Fruit fly (Drosophila melanogaster) Kc167 (cell line): ENCODE results near the gene CG13698.

Experiments used
- Myc ChIP-seq: fragments of >200 bp; optimal IDR thresholded peaks from 2 replicates; lab custom pipeline; 2017; ENCODE audit warnings: missing external identifiers
- Sin3A ChIP-seq: fragments of >200 bp; optimal IDR thresholded peaks from 2 replicates; lab custom pipeline; 2018; ENCODE audit warnings: missing external identifiers
- h ChIP-seq: fragments of >200 bp; optimal IDR thresholded peaks from 3 replicates; lab custom pipeline; 2018; ENCODE audit warnings: missing external identifiers
- insv ChIP-seq: fragments of >200 bp; optimal IDR thresholded peaks from 3 replicates; lab custom pipeline; 2018; ENCODE audit warnings: missing external identifiers
- psq ChIP-seq: fragments of >200 bp; optimal IDR thresholded peaks from 2 replicates; lab custom pipeline; 2017; ENCODE audit warnings: missing external identifiers
- ttk ChIP-seq: sonication (Bioruptor generic); optimal IDR thresholded peaks from 2 replicates; lab custom pipeline; 2017; ENCODE audit warnings: missing external identifiers

The CG13698 gene

DNA sequence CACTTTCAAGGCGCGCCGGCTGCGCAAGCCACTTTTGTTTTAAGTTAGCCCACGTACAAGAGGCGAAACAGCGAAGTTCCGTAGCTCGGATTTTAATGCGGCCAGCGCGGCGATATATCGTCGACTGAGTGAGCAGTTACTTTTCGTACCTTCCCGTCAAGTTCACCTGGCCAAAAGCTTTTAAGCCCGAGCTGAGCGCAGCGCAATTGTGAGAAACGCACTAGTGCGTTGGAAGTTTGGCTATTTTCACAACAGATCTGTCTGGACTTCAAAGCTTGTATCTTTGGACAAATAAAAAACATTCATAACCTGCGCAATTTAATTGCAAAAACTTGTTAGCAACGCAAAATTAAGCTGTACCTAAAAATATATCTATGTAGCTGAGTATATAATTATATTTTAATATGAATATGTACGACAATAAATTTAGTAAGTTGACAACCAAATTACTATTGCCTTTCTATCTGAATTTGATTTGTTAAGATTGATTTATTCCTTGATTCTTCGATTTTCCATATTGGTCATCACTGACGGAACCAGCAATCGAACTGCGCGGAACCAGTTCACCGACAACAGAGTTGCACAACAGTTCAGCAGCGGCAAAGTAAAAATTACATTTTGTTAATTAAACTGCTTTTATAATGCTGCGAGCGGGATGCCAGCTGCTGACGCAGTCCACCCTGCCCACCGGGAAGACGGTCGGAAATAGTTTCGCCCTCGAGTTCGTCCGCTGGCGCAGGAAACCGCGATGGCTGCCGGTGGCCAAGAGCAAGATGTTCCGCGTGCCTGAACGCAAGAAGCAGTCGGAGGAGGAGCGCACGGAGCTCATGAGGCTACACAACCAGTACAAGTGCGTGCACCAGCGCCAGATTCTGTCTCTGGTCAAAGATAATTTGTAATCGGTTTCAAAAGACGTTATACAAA lies at the start of gene CG13698, which contains the start of gene mRpS26:
CG13698 (minus strand) TSS at position 129 of the 924 bp plus-strand sequence.
mRpS26 (plus strand) TSS at position 559 of the 924 bp plus-strand sequence.
- TF ChIP-seq psq (lab: Kevin White, UChicago) (no peak), h (lab: Kevin White, UChicago) (no peak), ttk (lab: Kevin White, UChicago) (no peak), Sin3A (no peak), insv (lab: Kevin White, UChicago) (no peak), Myc (lab: Kevin White, UChicago) (no peak)

DNA sequence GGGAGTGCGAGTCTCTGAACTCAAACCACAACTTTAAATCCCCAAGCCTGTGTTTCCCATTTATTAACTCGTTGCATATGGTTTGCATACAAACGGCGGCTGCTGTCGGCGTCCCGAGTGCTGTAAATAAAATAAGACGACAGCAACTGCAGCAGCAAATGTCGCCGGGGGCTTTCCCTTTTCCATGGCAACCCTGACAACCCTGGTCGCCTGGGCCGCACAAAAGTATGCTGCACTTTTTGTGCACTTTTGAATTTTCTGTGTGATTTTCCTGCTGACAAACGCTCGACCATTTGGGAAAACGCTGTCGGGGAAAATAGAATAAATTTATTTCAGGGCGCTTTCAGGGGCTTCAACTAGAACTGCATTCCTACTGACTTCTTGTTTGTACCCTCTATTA lies 48.2 kb upstream of the CG13698 start:
- TF ChIP-seq psq (lab: Kevin White, UChicago) (no peak), insv (lab: Kevin White, UChicago) (no peak), ttk (lab: Kevin White, UChicago) (no peak), Sin3A (no peak), Myc (lab: Kevin White, UChicago) (no peak), h (lab: Kevin White, UChicago) (no peak)

DNA sequence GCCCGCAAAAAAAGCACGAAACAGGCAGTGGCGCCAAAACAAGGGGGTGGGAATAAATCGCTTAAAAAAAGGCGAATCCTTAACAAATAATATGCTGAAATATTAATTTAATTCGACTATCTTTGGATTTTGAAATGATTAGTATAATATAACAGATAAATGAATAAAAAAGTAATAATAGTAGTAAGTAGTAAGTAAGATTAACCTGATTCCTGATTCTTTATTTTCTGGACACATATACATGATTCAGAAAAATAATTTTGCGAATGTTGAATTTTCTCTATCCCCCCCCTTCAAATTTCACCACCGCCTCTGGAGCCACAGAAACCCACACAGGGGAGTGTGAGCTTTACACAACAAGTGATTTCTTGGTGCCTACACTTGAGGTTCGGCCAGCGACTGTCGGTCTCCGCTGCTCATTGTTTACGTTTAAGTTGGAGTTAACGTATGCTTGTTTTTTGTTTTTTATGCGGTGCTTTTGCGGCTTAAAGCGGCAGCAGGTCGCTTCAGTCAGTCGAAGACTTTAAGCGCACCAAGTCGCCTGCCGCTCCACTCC lies 42.5 kb upstream of the CG13698 start, which contains the start of gene CG7330:
CG7330 (plus strand) TSS at position 506 of the 556 bp plus-strand sequence.
- TF ChIP-seq insv (lab: Kevin White, UChicago) (no peak), ttk (lab: Kevin White, UChicago) (no peak), psq (lab: Kevin White, UChicago) (no peak), Myc (lab: Kevin White, UChicago) (no peak), h (lab: Kevin White, UChicago) (no peak), Sin3A (no peak)

DNA sequence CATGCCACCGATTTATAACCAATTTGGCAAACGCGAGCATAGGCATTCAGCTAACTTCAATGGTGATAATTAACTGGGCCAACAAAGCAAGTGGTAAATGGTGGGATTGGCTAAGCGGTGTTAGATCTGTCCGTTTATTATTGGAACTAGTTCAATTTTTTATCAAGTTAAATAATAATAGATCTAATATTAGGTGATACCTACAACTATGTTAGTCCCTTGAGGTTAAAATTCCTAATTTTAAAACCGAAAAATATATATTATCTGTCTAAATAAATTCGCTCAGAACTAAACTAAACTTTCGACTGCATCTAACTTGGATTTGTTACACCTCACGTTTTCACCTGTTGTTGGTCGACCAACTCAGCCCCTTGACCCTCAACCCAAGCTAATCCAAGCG lies 41.6 kb upstream of the CG13698 start:
- no peak for TF ChIP-seq ttk (lab: Kevin White, UChicago)

DNA sequence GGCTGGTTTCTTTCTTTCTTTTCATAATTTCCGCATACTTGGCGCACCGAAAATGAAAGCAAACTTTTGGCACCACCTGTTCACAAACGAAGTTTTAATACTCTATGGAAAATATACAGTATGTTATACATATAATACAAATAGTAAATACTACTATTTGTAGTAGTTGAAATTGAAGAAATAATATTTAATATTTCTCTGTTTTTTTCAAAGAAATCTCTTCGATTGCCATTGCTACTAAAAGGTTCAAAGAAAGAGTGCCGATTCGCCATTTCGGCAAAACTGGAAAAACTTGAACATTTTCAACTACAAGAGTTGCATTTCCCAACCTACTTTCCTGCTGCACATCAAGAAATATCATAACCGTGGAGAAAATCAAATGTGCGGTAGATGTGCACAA lies 40.9 kb upstream of the CG13698 start:
- no peak for TF ChIP-seq psq (lab: Kevin White, UChicago)
- no peak for TF ChIP-seq ttk (lab: Kevin White, UChicago)
- no peak for TF ChIP-seq insv (lab: Kevin White, UChicago)
- TF ChIP-seq h (lab: Kevin White, UChicago): no peak
- no peak for TF ChIP-seq Myc (lab: Kevin White, UChicago)
- TF ChIP-seq Sin3A: no peak

DNA sequence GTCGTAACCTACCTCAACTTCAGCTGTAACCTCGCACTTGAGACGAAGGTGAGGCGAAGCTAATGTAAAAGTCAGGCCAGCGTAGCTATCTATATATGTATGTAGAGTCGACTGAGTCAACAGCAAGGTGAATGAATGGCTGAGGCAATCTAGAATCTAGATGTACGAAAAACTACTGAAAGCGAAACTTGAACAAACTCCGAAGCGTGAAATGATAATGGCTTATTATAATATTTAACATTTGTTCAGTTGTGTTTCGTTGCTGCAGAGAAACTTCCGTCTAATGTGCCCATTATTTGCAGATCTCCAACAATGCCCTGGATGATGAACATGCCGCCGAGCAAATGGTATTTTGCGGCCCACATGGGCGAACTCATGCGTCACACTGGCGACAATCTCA lies 38.7 kb upstream of the CG13698 start:
- TF ChIP-seq ttk (lab: Kevin White, UChicago): no peak

DNA sequence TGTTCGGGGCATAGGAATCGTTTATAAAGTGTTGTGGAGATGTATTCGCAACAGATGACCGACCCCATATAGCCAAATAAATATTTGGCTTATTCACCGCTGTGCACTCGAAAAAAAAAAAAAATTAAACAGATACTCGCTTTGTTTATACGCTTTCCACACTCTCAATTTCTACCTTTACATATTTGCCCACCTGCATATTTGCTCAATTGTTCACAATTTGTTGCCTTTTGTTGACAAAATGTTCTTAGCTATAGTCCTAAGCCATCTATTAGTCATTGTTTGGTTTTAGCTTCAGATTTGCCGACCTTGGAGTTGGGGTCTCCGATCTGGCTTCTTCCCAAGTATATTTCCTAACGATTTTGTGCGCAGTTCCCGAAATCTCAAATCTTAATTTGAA lies 37.0 kb upstream of the CG13698 start:
- no peak for TF ChIP-seq insv (lab: Kevin White, UChicago)
- no peak for TF ChIP-seq h (lab: Kevin White, UChicago)
- no peak for TF ChIP-seq psq (lab: Kevin White, UChicago)
- TF ChIP-seq Myc (lab: Kevin White, UChicago): no peak
- TF ChIP-seq Sin3A: no peak
- TF ChIP-seq ttk (lab: Kevin White, UChicago): no peak

DNA sequence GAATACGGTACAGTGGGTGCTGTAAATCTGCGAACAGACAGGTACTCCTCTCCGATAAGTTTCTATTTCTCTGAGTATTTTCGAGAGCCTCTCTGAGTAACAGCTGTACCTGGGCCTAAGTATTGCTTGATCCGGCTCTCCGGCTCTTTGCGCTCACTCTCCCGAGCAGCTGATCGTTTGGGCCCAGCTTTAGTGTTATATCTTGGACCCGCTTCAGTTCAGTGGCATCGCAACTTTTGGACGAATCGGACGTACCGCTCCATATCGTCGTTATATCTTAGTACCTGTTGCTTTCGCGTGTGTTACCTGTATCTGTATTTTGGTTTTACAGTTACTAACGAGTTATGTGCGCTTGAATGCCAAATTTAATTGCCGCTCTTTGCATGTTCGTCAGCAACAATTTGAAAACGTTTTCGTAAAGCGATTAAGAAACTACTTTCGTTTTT lies 33.3 kb upstream of the CG13698 start, which contains the start of gene geko:
geko (plus strand) TSS at position 219 of the 446 bp plus-strand sequence.
- TF ChIP-seq Sin3A (no peak), insv (lab: Kevin White, UChicago) (no peak), h (lab: Kevin White, UChicago) (no peak), ttk (lab: Kevin White, UChicago) (no peak), psq (lab: Kevin White, UChicago) (no peak), Myc (lab: Kevin White, UChicago) (no peak)

DNA sequence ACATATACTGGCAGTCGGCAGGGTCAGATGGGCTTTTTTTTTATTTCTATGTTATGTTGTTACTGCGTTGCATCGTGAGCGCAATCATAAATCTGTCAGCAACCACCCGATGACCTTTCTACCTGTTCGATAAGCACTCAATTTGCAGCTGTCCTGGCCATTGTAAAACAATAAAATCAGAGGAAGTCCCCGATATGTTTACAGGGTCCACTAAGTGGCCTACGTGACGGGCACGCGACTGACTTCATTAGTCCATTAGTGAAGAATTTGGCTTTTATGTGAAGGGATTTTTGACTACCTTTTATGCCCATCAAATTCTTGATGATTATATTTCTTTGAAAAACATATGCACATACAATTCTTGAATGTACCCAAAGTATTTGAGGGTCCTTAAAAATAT lies 32.3 kb upstream of the CG13698 start:
- TF ChIP-seq h (lab: Kevin White, UChicago) (no peak), Sin3A (no peak), psq (lab: Kevin White, UChicago) (no peak), insv (lab: Kevin White, UChicago) (no peak), Myc (lab: Kevin White, UChicago) (no peak), ttk (lab: Kevin White, UChicago) (no peak)

DNA sequence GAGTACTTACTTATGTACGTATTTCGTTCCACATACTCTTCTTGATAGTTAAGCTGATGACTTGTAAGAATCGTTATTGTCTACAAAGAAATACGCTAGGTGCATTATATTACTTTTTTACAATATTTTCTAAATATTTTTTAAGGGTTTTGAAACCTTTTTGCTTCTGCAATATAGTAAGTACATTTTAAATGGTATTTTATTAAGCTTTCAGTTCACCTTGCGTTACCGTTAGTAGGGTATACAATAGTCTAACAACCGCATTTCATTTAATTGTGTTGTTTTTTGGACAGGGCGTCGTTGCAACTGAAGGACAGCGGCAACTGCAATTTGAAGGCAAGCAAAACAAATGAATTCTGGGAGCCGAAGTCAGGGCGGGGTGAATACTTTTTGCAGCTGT lies 31.2 kb upstream of the CG13698 start:
- TF ChIP-seq ttk (lab: Kevin White, UChicago) (no peak), Myc (lab: Kevin White, UChicago) (no peak), insv (lab: Kevin White, UChicago) (no peak), Sin3A (no peak), h (lab: Kevin White, UChicago) (no peak), psq (lab: Kevin White, UChicago) (no peak)

DNA sequence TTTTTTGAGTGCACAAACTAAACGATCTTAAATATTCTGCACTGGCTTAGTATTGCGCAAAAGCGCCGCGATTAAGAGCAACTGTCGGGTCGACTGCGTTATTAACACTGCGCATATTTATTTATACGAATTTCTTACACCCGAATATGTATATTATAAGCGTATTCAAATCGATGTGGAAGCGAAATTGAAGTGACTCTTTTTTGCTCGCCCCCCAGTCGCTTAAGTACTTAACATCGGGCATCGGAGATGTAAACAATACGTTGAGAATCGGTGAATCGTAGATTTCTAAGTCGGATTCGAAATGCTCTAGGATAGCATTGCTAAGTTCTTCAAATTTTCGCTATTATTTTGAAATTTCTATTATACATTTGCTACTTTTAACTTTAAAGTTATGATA lies 26.6 kb upstream of the CG13698 start, which contains the start of gene Cyp312a1:
Cyp312a1 (minus strand) TSS at position 101 of the 400 bp plus-strand sequence.
- no peak for TF ChIP-seq Sin3A
- no peak for TF ChIP-seq psq (lab: Kevin White, UChicago)
- TF ChIP-seq insv (lab: Kevin White, UChicago): no peak
- TF ChIP-seq Myc (lab: Kevin White, UChicago): no peak
- TF ChIP-seq ttk (lab: Kevin White, UChicago): no peak
- no peak for TF ChIP-seq h (lab: Kevin White, UChicago)

DNA sequence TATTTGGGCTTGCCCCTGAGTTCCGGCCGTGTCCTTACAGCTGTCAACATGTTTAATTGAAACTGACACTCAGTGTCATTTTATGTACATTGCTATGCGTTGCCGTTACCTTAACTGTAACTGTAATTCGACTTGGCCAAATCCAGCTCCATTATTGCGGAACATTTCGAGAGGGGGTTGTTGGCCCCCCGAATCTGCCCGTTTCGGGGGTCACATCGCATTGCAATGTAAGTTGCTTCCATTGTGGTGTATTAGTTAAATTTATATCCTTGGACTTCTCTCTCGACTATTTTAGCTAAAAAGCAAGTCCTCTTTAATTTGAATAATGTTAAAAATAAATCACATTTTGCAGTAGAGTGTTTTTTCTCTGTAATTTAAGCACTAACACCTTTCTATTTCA lies 18.2 kb upstream of the CG13698 start:
- TF ChIP-seq h (lab: Kevin White, UChicago) (no peak), Myc (lab: Kevin White, UChicago) (no peak), insv (lab: Kevin White, UChicago) (no peak), Sin3A (no peak), ttk (lab: Kevin White, UChicago) (no peak), psq (lab: Kevin White, UChicago) (no peak)
